Worm (Caenorhabditis elegans): Measurements from ENCODE around the gene vpat-1.

DNA sequence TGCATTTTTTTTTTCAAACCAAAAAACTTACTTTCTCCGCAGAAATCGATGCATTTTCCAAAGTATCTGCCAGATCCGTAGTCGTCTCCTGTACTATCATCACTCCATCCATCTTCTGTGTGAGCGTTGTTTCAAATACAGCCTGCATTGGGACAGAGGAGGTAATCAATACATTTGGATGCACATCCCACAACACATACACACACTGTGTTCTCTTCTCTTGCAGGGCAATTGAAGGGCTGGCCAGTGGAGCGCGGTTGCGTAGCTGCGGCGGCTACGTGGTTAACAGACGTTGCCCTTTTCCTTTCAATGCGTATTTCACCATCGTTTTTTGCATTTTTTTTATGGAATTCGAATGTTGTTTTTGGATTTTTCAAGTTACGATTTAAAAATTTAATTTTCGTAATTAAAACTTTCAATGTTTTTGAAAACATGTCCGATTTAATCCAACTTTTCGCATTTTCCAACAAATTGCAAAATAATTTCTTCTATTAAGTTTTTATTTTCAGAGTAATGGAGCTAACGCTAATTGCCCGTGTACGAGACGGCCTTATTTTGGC, 10.9 kb downstream of the vpat-1 start, which contains the start of the genes stau-1 and sec-22:
- TF ChIP-seq dao-5 (tag; optimal IDR thresholded peaks at IDR 0.05) (no peak), him-1 (tag; optimal IDR thresholded peaks at IDR 0.05) (no peak), W03F9.2 (tag; optimal IDR thresholded peaks at IDR 0.05) (no peak)

Data from whole organism, L4/young adult.